Worm (Caenorhabditis elegans) whole organism, young adult: ENCODE data around the gene srx-43.

Source experiments
- B0336.3 ChIP-seq: fragments of 200-800 bp; sonication (Bioruptor generic); IDR thresholded peaks from 2 replicates; pipeline ENCODE4 v1.3.6; 2022; ENCODE audit warnings: missing genetic modification characterization, missing compliant biosample characterization
- D2030.7 ChIP-seq: fragments of 200-800 bp; sonication (Bioruptor generic); IDR thresholded peaks from 2 replicates; pipeline ENCODE4 v1.3.6; 2022; ENCODE audit warnings: missing genetic modification reagents, missing genetic modification characterization, missing compliant biosample characterization
- F10E7.11 ChIP-seq: sonication (generic microtip); optimal IDR thresholded peaks from 2 replicates; lab custom pipeline; 2017; ENCODE audit warnings: mild to moderate bottlenecking, missing genetic modification characterization, moderate library complexity, missing compliant biosample characterization
- F33H1.4 ChIP-seq: fragments of 200-800 bp; sonication (Bioruptor generic); IDR thresholded peaks from 2 replicates; pipeline ENCODE4 v1.3.6; 2022; ENCODE audit warnings: missing genetic modification reagents, missing genetic modification characterization, missing compliant biosample characterization
- F49E8.2 ChIP-seq: sonication (generic microtip); optimal IDR thresholded peaks from 3 replicates; lab custom pipeline; 2017; ENCODE audit warnings: missing genetic modification characterization, mild to moderate bottlenecking, missing compliant biosample characterization, antibody characterized with exemption, moderate library complexity; ENCODE audit not compliant: insufficient read depth
- Y53F4B.3 ChIP-seq: fragments of 200-800 bp; sonication (Bioruptor generic); IDR thresholded peaks from 2 replicates; pipeline ENCODE4 v1.3.6; 2022; ENCODE audit warnings: missing genetic modification reagents, missing genetic modification characterization, missing compliant biosample characterization
- ZK185.1 ChIP-seq: sonication (generic microtip); optimal IDR thresholded peaks from 2 replicates; lab custom pipeline; 2016; ENCODE audit warnings: mild to moderate bottlenecking, missing genetic modification characterization, missing compliant biosample characterization; ENCODE audit not compliant: poor library complexity, severe bottlenecking
- aptf-2 ChIP-seq: fragments of 200-800 bp; sonication (Bioruptor generic); conservative IDR thresholded peaks from 2 replicates; pipeline ENCODE4 v1.3.6; 2022; ENCODE audit warnings: missing genetic modification reagents, missing genetic modification characterization, missing compliant biosample characterization
- atf-7 ChIP-seq: sonication (generic microtip); optimal IDR thresholded peaks from 2 replicates; lab custom pipeline; 2017; ENCODE audit warnings: mild to moderate bottlenecking, missing genetic modification characterization, missing compliant biosample characterization
- athp-1 ChIP-seq: sonication (generic microtip); optimal IDR thresholded peaks from 2 replicates; lab custom pipeline; 2017; ENCODE audit warnings: mild to moderate bottlenecking, missing genetic modification characterization, missing compliant biosample characterization
- bed-1 ChIP-seq: fragments of 200-800 bp; sonication (Bioruptor generic); IDR thresholded peaks from 2 replicates; pipeline ENCODE4 v1.3.6; 2022; ENCODE audit warnings: missing genetic modification reagents, missing genetic modification characterization, missing compliant biosample characterization
- cebp-2 ChIP-seq: fragments of 200-800 bp; sonication (Bioruptor generic); IDR thresholded peaks from 2 replicates; pipeline ENCODE4 v1.3.6; 2022; ENCODE audit warnings: missing genetic modification characterization, missing compliant biosample characterization
- ceh-27 ChIP-seq: fragments of 200-800 bp; sonication (Bioruptor generic); optimal IDR thresholded peaks from 2 replicates; lab custom pipeline; 2018; ENCODE audit warnings: mild to moderate bottlenecking, missing genetic modification characterization, moderate library complexity, missing compliant biosample characterization
- ceh-58 ChIP-seq: fragments of 200-800 bp; sonication (Bioruptor generic); IDR thresholded peaks from 2 replicates; pipeline ENCODE4 v1.3.6; 2022; ENCODE audit warnings: missing genetic modification characterization, missing compliant biosample characterization
- ceh-79 ChIP-seq: sonication (generic microtip); optimal IDR thresholded peaks from 2 replicates; lab custom pipeline; 2017; ENCODE audit warnings: mild to moderate bottlenecking, missing genetic modification characterization, missing compliant biosample characterization
- efl-1 ChIP-seq: fragments of 150-350 bp; optimal IDR thresholded peaks from 2 replicates; lab custom pipeline; 2014; ENCODE audit warnings: missing biosample characterization, missing genetic modification reagents, missing genetic modification characterization
- ekl-4 ChIP-seq: fragments of 200-800 bp; sonication (Bioruptor generic); IDR thresholded peaks from 2 replicates; pipeline ENCODE4 v1.3.6; 2022; ENCODE audit warnings: missing genetic modification reagents, missing genetic modification characterization, missing compliant biosample characterization
- fkh-3 ChIP-seq: sonication (generic microtip); optimal IDR thresholded peaks from 2 replicates; lab custom pipeline; 2016; ENCODE audit warnings: mild to moderate bottlenecking, missing genetic modification characterization, missing compliant biosample characterization
- him-1 ChIP-seq: sonication (generic microtip); optimal IDR thresholded peaks from 2 replicates; lab custom pipeline; 2016; ENCODE audit warnings: missing genotype, missing genetic modification reagents, missing genetic modification characterization, missing compliant biosample characterization
- hrde-1 ChIP-seq: sonication (generic microtip); optimal IDR thresholded peaks from 2 replicates; lab custom pipeline; 2016; ENCODE audit warnings: missing genetic modification characterization, mild to moderate bottlenecking, missing compliant biosample characterization, moderate library complexity, missing genotype, missing genetic modification reagents, borderline replicate concordance
- lsl-1 ChIP-seq: fragments of 200-800 bp; sonication (Bioruptor generic); optimal IDR thresholded peaks from 2 replicates; lab custom pipeline; 2018; ENCODE audit warnings: mild to moderate bottlenecking, missing genetic modification characterization, moderate library complexity, missing compliant biosample characterization
- madf-3 ChIP-seq: fragments of 200-800 bp; sonication (Bioruptor generic); IDR thresholded peaks from 2 replicates; pipeline ENCODE4 v1.3.6; 2022; ENCODE audit warnings: missing genetic modification reagents, missing genetic modification characterization, missing compliant biosample characterization
- madf-6 ChIP-seq: fragments of 200-800 bp; sonication (Bioruptor generic); IDR thresholded peaks from 2 replicates; pipeline ENCODE4 v1.3.6; 2022; ENCODE audit warnings: missing genetic modification reagents, missing genetic modification characterization, missing compliant biosample characterization
- madf-8 ChIP-seq: fragments of 200-800 bp; sonication (Bioruptor generic); conservative IDR thresholded peaks from 2 replicates; pipeline ENCODE4 v1.3.6; 2022; ENCODE audit warnings: missing genetic modification reagents, missing genetic modification characterization, missing compliant biosample characterization
- mcd-1 ChIP-seq: fragments of 200-800 bp; sonication (Bioruptor generic); IDR thresholded peaks from 2 replicates; pipeline ENCODE4 v1.3.6; 2022; ENCODE audit warnings: missing genetic modification reagents, missing genetic modification characterization, missing compliant biosample characterization
- mel-28 ChIP-seq: sonication (generic microtip); optimal IDR thresholded peaks from 2 replicates; lab custom pipeline; 2016; ENCODE audit warnings: borderline replicate concordance, mild to moderate bottlenecking, missing genetic modification characterization, missing compliant biosample characterization
- nfya-2 ChIP-seq: fragments of 200-800 bp; sonication (Bioruptor generic); IDR thresholded peaks from 2 replicates; pipeline ENCODE4 v1.3.6; 2022; ENCODE audit warnings: missing genetic modification reagents, missing genetic modification characterization, missing compliant biosample characterization
- sdz-38 ChIP-seq: sonication (generic microtip); optimal IDR thresholded peaks from 2 replicates; lab custom pipeline; 2016; ENCODE audit warnings: missing genotype, missing genetic modification characterization, missing compliant biosample characterization
- snpc-4 ChIP-seq, 5 experiments: fragments of 150-350 bp in 1 of 5; sonication (generic microtip) in 4 of 5; optimal IDR thresholded peaks; 2 replicates each; lab custom pipeline; 2014 to 2018; ENCODE audit warnings: missing genetic modification characterization in 5 of 5, missing biosample characterization in 3 of 5, antibody characterized with exemption in 2 of 5, mild to moderate bottlenecking in 2 of 5, missing compliant biosample characterization in 2 of 5, missing genotype in 2 of 5, moderate library complexity in 2 of 5, missing genetic modification reagents in 1 of 5
- tbp1 ChIP-seq: fragments of 200-800 bp; sonication (Bioruptor generic); optimal IDR thresholded peaks from 2 replicates; lab custom pipeline; 2018; ENCODE audit warnings: mild to moderate bottlenecking, missing genetic modification characterization, missing compliant biosample characterization
- xnd-1 ChIP-seq: sonication (generic microtip); optimal IDR thresholded peaks from 2 replicates; lab custom pipeline; 2016; ENCODE audit warnings: missing genotype, missing genetic modification reagents, missing genetic modification characterization, missing compliant biosample characterization
- zfh-2 ChIP-seq: fragments of 200-800 bp; sonication (Bioruptor generic); conservative IDR thresholded peaks from 2 replicates; pipeline ENCODE4 v1.3.6; 2022; ENCODE audit warnings: missing genetic modification reagents, missing genetic modification characterization, missing compliant biosample characterization
- zim-3 ChIP-seq: sonication (generic microtip); optimal IDR thresholded peaks from 2 replicates; lab custom pipeline; 2017; ENCODE audit warnings: mild to moderate bottlenecking, missing genetic modification characterization, moderate library complexity, missing compliant biosample characterization

Gene srx-43

ce11 chrV:16023559-16023958, 5.8 kb downstream of the srx-43 start:
- TF ChIP-seq atf-7 (tag; lab: Kevin White, UChicago) (no peak), zfh-2 (GFP tag; lab: Robert Waterston, UW) (peak; percentile 79), tbp1 (GFP tag; lab: Kevin White, UChicago) (no peak), fkh-3 (tag; lab: Kevin White, UChicago) (no peak), madf-8 (GFP tag; lab: Robert Waterston, UW) (no peak)

ce11 chrV:16024300-16024699, 6.5 kb downstream of the srx-43 start, which contains the start of gene T10C6.6:
Gene T10C6.6 (plus strand): TSS chrV:16024326.
- TF ChIP-seq F33H1.4 (GFP tag; lab: Robert Waterston, UW), result peak; percentile 84
- TF ChIP-seq madf-8 (GFP tag; lab: Robert Waterston, UW), result peak; percentile 38; the same call in 1 of the 2 replicates
- peak; percentile 54; the same call in 1 of the 2 replicates for TF ChIP-seq ekl-4 (GFP tag; lab: Robert Waterston, UW)
- TF ChIP-seq F49E8.2, result peak; percentile 1
- TF ChIP-seq madf-3 (GFP tag; lab: Robert Waterston, UW), result no peak
- no peak for TF ChIP-seq ZK185.1 (tag; lab: Kevin White, UChicago)
- TF ChIP-seq him-1 (tag; lab: Kevin White, UChicago), result peak; percentile 12
- TF ChIP-seq bed-1, result no peak
- no peak for TF ChIP-seq snpc-4 (GFP tag; optimal IDR thresholded peaks at IDR 0.05; lab: Kevin White, UChicago)
- TF ChIP-seq snpc-4 (tag; optimal IDR thresholded peaks at IDR 0.05; lab: Kevin White, UChicago), result peak in 2 of 4 experiments; percentile 24 to 35
- no peak for TF ChIP-seq hrde-1 (tag; lab: Kevin White, UChicago)
- TF ChIP-seq nfya-2 (GFP tag; lab: Robert Waterston, UW), result no peak
- TF ChIP-seq F10E7.11 (tag; lab: Kevin White, UChicago), result no peak
- peak; percentile 81 for TF ChIP-seq madf-6 (GFP tag; lab: Robert Waterston, UW)
- peak; percentile 56 for TF ChIP-seq D2030.7 (GFP tag; lab: Robert Waterston, UW)
- no peak for TF ChIP-seq ceh-27 (GFP tag; lab: Kevin White, UChicago)
- no peak for TF ChIP-seq zfh-2 (GFP tag; lab: Robert Waterston, UW)
- TF ChIP-seq cebp-2 (GFP tag; lab: Robert Waterston, UW), result no peak
- peak; percentile 88 for TF ChIP-seq lsl-1 (GFP tag; lab: Kevin White, UChicago)
- no peak for TF ChIP-seq mcd-1 (GFP tag; lab: Robert Waterston, UW)
- peak; percentile 24; the same call in 1 of the 2 replicates for TF ChIP-seq B0336.3 (GFP tag; lab: Robert Waterston, UW)
- no peak for TF ChIP-seq athp-1
- peak; percentile 79 for TF ChIP-seq xnd-1 (tag; lab: Kevin White, UChicago)
- no peak for TF ChIP-seq zim-3
- no peak for TF ChIP-seq mel-28 (tag; lab: Kevin White, UChicago)
- peak; percentile 38 for TF ChIP-seq ceh-79 (tag; lab: Kevin White, UChicago)
- TF ChIP-seq efl-1, result no peak
- TF ChIP-seq sdz-38 (tag; lab: Kevin White, UChicago), result no peak

ce11 chrV:16024917-16025316, 7.1 kb downstream of the srx-43 start:
- TF ChIP-seq ceh-58, result no peak
- peak; percentile 51 for TF ChIP-seq zfh-2 (GFP tag; lab: Robert Waterston, UW)

ce11 chrV:16029237-16029636, 11.5 kb downstream of the srx-43 start:
- TF ChIP-seq aptf-2 (peak; percentile 92), Y53F4B.3 (GFP tag; lab: Robert Waterston, UW) (no peak)
